Worm (Caenorhabditis elegans) whole organism, mixed stage, embryonic: Measurements from ENCODE around the gene gtf-2F1.

ENCODE experiments used
- M03D4.4 ChIP-seq: sonication (generic microtip); optimal IDR thresholded peaks from 2 replicates; lab custom pipeline; 2017; ENCODE audit warnings: mild to moderate bottlenecking, missing genetic modification characterization, missing compliant biosample characterization
- blmp-1 ChIP-seq: fragments of 150-350 bp; optimal IDR thresholded peaks from 2 replicates; lab custom pipeline; 2014; ENCODE audit warnings: missing biosample characterization, missing genetic modification characterization
- ceh-39 ChIP-seq: fragments of 150-350 bp; optimal IDR thresholded peaks from 2 replicates; lab custom pipeline; 2014; ENCODE audit warnings: missing biosample characterization, missing genetic modification characterization
- ceh-43 ChIP-seq: fragments of 200-800 bp; sonication (Bioruptor generic); optimal IDR thresholded peaks from 2 replicates; lab custom pipeline; 2018; ENCODE audit warnings: mild to moderate bottlenecking, missing genetic modification characterization, moderate library complexity, missing compliant biosample characterization
- ceh-83 ChIP-seq: fragments of 200-800 bp; sonication (Bioruptor generic); optimal IDR thresholded peaks from 2 replicates; lab custom pipeline; 2018; ENCODE audit warnings: mild to moderate bottlenecking, missing genetic modification characterization, missing compliant biosample characterization
- ces-1 ChIP-seq: fragments of 150-350 bp; optimal IDR thresholded peaks from 2 replicates; lab custom pipeline; 2014; ENCODE audit warnings: missing biosample characterization, missing genetic modification reagents, missing genetic modification characterization
- cnd-1 ChIP-seq: fragments of 200-800 bp; sonication (Bioruptor generic); optimal IDR thresholded peaks from 2 replicates; lab custom pipeline; 2018; ENCODE audit warnings: mild to moderate bottlenecking, missing genetic modification characterization, missing compliant biosample characterization
- drap-1 ChIP-seq: fragments of 200-800 bp; sonication (Bioruptor generic); optimal IDR thresholded peaks from 3 replicates; lab custom pipeline; 2018; ENCODE audit warnings: mild to moderate bottlenecking, missing genetic modification characterization, missing compliant biosample characterization
- elt-1 ChIP-seq: sonication (generic microtip); optimal IDR thresholded peaks from 2 replicates; lab custom pipeline; 2017; ENCODE audit warnings: missing genetic modification characterization, mild to moderate bottlenecking, missing compliant biosample characterization, antibody characterized with exemption, moderate library complexity, borderline replicate concordance; ENCODE audit not compliant: insufficient read depth
- elt-3 ChIP-seq: fragments of 150-350 bp; optimal IDR thresholded peaks from 2 replicates; lab custom pipeline; 2014; ENCODE audit warnings: missing biosample characterization, missing genetic modification characterization
- flh-1 ChIP-seq: fragments of 200-800 bp; sonication (Bioruptor generic); optimal IDR thresholded peaks from 2 replicates; lab custom pipeline; 2018; ENCODE audit warnings: mild to moderate bottlenecking, missing genetic modification characterization, moderate library complexity, missing compliant biosample characterization
- ham-2 ChIP-seq: fragments of 200-800 bp; sonication (Bioruptor generic); optimal IDR thresholded peaks from 2 replicates; lab custom pipeline; 2018; ENCODE audit warnings: mild to moderate bottlenecking, missing genetic modification characterization, missing compliant biosample characterization
- hlh-1 ChIP-seq: fragments of 150-350 bp; optimal IDR thresholded peaks from 2 replicates; lab custom pipeline; 2014; ENCODE audit warnings: missing biosample characterization, missing genetic modification reagents, missing genetic modification characterization
- lsy-2 ChIP-seq: fragments of 150-350 bp; optimal IDR thresholded peaks from 2 replicates; lab custom pipeline; 2014; ENCODE audit warnings: missing biosample characterization, missing genetic modification characterization
- mab-5 ChIP-seq: fragments of 150-350 bp; optimal IDR thresholded peaks from 2 replicates; lab custom pipeline; 2014; ENCODE audit warnings: missing biosample characterization, missing genetic modification characterization
- mep-1 ChIP-seq: fragments of 150-350 bp; optimal IDR thresholded peaks from 2 replicates; lab custom pipeline; 2017; ENCODE audit warnings: missing biosample characterization, missing genetic modification reagents, missing genetic modification characterization, inconsistent platforms
- mls-2 ChIP-seq: sonication (generic microtip); optimal IDR thresholded peaks from 2 replicates; lab custom pipeline; 2016; ENCODE audit warnings: mild to moderate bottlenecking, missing genetic modification characterization, moderate library complexity, missing compliant biosample characterization
- nhr-12 ChIP-seq: fragments of 150-350 bp; optimal IDR thresholded peaks from 2 replicates; lab custom pipeline; 2014; ENCODE audit warnings: missing biosample characterization, missing genetic modification characterization
- nhr-2 ChIP-seq: fragments of 150-350 bp; optimal IDR thresholded peaks from 2 replicates; lab custom pipeline; 2014; ENCODE audit warnings: missing biosample characterization, missing genetic modification characterization
- nhr-237 ChIP-seq: fragments of 150-350 bp; optimal IDR thresholded peaks from 2 replicates; lab custom pipeline; 2014; ENCODE audit warnings: missing biosample characterization, missing genetic modification characterization
- nhr-28 ChIP-seq: fragments of 150-350 bp; optimal IDR thresholded peaks from 2 replicates; lab custom pipeline; 2014; ENCODE audit warnings: missing biosample characterization, missing genetic modification characterization
- nhr-76 ChIP-seq: sonication (generic microtip); optimal IDR thresholded peaks from 2 replicates; lab custom pipeline; 2017; ENCODE audit warnings: missing biosample characterization, missing genetic modification characterization
- pha-4 ChIP-seq: fragments of 150-350 bp; optimal IDR thresholded peaks from 2 replicates; lab custom pipeline; 2018; ENCODE audit warnings: missing biosample characterization, missing genetic modification reagents, missing genetic modification characterization
- sem-2 ChIP-seq: fragments of 200-800 bp; sonication (Bioruptor generic); optimal IDR thresholded peaks from 2 replicates; lab custom pipeline; 2018; ENCODE audit warnings: mild to moderate bottlenecking, missing genetic modification characterization, missing compliant biosample characterization
- snpc-4 ChIP-seq: fragments of 150-350 bp; optimal IDR thresholded peaks from 2 replicates; lab custom pipeline; 2014; ENCODE audit warnings: missing biosample characterization, missing genetic modification characterization
- sptf-1 ChIP-seq: sonication (generic microtip); optimal IDR thresholded peaks from 2 replicates; lab custom pipeline; 2017; ENCODE audit warnings: mild to moderate bottlenecking, missing genetic modification characterization, moderate library complexity, missing compliant biosample characterization
- unc-120 ChIP-seq: sonication (generic microtip); optimal IDR thresholded peaks from 2 replicates; lab custom pipeline; 2017; ENCODE audit warnings: missing genetic modification characterization, missing compliant biosample characterization; ENCODE audit not compliant: poor library complexity, severe bottlenecking
- unc-39 ChIP-seq: fragments of 150-350 bp; optimal IDR thresholded peaks from 2 replicates; lab custom pipeline; 2014; ENCODE audit warnings: missing biosample characterization, missing genetic modification characterization
- unc-62 ChIP-seq: fragments of 150-350 bp; optimal IDR thresholded peaks from 2 replicates; lab custom pipeline; 2014; ENCODE audit warnings: missing biosample characterization, missing genetic modification reagents, missing genetic modification characterization
- ztf-11 ChIP-seq: fragments of 150-350 bp; optimal IDR thresholded peaks from 2 replicates; lab custom pipeline; 2014; ENCODE audit warnings: missing biosample characterization, missing genetic modification characterization

The gtf-2F1 gene

ce11 chrII:4320455-4320854 lies 19.0 kb downstream of the gtf-2F1 start, which contains the start of gene Y52E8A.2:
Gene Y52E8A.2, plus strand, starts transcription at chrII:4320836.
- TF ChIP-seq flh-1 (GFP tag; lab: Kevin White, UChicago) (no peak), pha-4 (no peak), nhr-2 (no peak), nhr-28 (tag; lab: Kevin White, UChicago) (no peak), M03D4.4 (tag; lab: Kevin White, UChicago) (no peak), sptf-1 (no peak), nhr-237 (tag; lab: Kevin White, UChicago) (no peak), drap-1 (GFP tag; lab: Kevin White, UChicago) (no peak), sem-2 (GFP tag; lab: Kevin White, UChicago) (no peak), ham-2 (GFP tag; lab: Kevin White, UChicago) (no peak), elt-3 (tag; lab: Kevin White, UChicago) (no peak), snpc-4 (tag; lab: Kevin White, UChicago) (no peak), unc-120 (tag; lab: Kevin White, UChicago) (no peak), mab-5 (no peak), unc-62 (GFP tag; lab: Kevin White, UChicago) (no peak), mep-1 (tag; lab: Kevin White, UChicago) (no peak)

DNA sequence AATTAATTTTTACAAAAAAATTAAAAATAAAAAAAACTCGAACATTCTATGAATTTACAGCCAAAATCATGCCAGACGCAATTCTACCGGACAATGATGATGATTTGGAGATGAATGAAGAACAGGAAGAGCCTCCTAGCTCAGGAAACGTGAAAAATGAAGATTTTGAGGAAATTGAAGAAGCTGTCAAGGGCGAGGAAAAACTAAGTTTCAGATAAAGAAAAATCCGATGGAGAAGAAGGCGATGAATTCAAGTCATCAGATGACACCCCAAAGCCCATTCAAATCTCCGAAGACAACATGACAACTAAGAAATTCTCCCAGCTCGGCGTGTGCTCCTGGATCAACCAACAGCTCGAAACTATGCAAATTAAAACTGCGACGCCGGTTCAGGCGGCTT lies 20.4 kb downstream of the gtf-2F1 start, which contains the start of gene Y52E8A.1:
TSS of gene Y52E8A.1 (plus strand) at position 301 of the 400 bp plus-strand sequence.
- TF ChIP-seq ceh-83 (GFP tag; lab: Kevin White, UChicago) (no peak), drap-1 (GFP tag; lab: Kevin White, UChicago) (no peak), unc-39 (tag; lab: Kevin White, UChicago) (no peak), nhr-2 (no peak), elt-3 (tag; lab: Kevin White, UChicago) (no peak), M03D4.4 (tag; lab: Kevin White, UChicago) (no peak), ham-2 (GFP tag; lab: Kevin White, UChicago) (no peak), elt-1 (tag; lab: Kevin White, UChicago) (no peak)

- TF ChIP-seq ceh-43 (GFP tag; lab: Kevin White, UChicago) = no peak
- TF ChIP-seq ces-1 (GFP tag; lab: Kevin White, UChicago) = peak; percentile 18
- TF ChIP-seq lsy-2 (tag; lab: Kevin White, UChicago) = peak; percentile 39
- no peak for TF ChIP-seq mls-2 (tag; lab: Kevin White, UChicago)
- peak; percentile 29 for TF ChIP-seq mep-1 (tag; lab: Kevin White, UChicago)
- TF ChIP-seq ceh-83 (GFP tag; lab: Kevin White, UChicago) = peak; percentile 13
- no peak for TF ChIP-seq unc-62 (GFP tag; lab: Kevin White, UChicago)
Measured at ce11 chrII:4322871-4323270, 21.5 kb downstream of the gtf-2F1 start, which contains the start of gene H20J04.6. Gene H20J04.6, plus strand, starts transcription at chrII:4323256.

DNA sequence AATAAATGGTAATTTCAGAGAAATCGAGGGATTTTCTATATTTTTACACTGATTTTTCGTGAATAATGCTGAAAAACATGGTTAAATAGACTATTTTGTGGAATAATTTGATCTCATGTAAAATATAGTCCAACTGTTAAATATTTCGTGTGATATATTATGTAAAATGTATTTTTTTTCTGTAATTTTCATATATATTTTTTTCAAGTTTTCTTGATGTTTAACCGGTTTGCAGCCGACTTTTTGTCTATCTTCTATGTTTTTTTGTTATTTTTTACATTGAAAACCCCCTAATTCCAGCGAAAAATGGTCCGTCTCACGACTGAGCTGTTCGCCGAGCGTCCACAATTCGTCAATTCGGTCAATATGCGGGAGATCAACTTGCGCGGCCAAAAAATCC lies 22.7 kb downstream of the gtf-2F1 start, which contains the start of gene mog-2:
TSS of gene mog-2 (plus strand) at position 301 of the 400 bp plus-strand sequence.
- TF ChIP-seq elt-1 (tag; lab: Kevin White, UChicago) (no peak), sem-2 (GFP tag; lab: Kevin White, UChicago) (no peak), blmp-1 (tag; lab: Kevin White, UChicago) (no peak), sptf-1 (no peak)

- no peak for TF ChIP-seq unc-120 (tag; lab: Kevin White, UChicago)
- TF ChIP-seq sem-2 (GFP tag; lab: Kevin White, UChicago) = no peak
- no peak for TF ChIP-seq ham-2 (GFP tag; lab: Kevin White, UChicago)
- TF ChIP-seq ztf-11 = no peak
- TF ChIP-seq snpc-4 (tag; lab: Kevin White, UChicago) = no peak
- TF ChIP-seq elt-3 (tag; lab: Kevin White, UChicago) = no peak
Measured at ce11 chrII:4326420-4326819, 25.0 kb downstream of the gtf-2F1 start, which contains the start of gene pfd-2. Gene pfd-2, plus strand, starts transcription at chrII:4326720.

DNA sequence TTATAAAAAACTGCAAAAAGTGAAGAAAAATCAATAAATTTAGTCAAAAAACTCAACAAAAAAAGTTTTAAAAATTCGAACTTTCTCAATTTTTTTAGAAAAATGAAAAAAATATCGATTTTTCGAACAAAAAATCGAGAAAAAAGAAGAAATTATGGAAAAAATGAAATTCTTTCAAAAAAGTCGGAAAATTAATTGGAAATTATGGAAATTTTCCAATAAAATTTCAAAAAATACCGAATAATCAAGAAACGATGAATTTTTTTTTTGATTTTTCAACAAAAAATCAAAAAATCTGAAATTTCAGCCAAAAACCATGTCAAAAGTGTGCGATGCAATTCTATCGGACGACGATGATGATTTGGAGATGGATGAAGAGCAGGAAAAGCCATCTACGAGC lies 27.3 kb downstream of the gtf-2F1 start, which contains the start of gene H20J04.4:
TSS of gene H20J04.4 (plus strand) at position 301 of the 400 bp plus-strand sequence.
- TF ChIP-seq ztf-11 (no peak), nhr-237 (tag; lab: Kevin White, UChicago) (no peak), ceh-39 (tag; lab: Kevin White, UChicago) (no peak), lsy-2 (tag; lab: Kevin White, UChicago) (no peak), drap-1 (GFP tag; lab: Kevin White, UChicago) (no peak), unc-120 (tag; lab: Kevin White, UChicago) (no peak), nhr-12 (tag; lab: Kevin White, UChicago) (no peak), nhr-76 (no peak), sem-2 (GFP tag; lab: Kevin White, UChicago) (no peak), ham-2 (GFP tag; lab: Kevin White, UChicago) (no peak), blmp-1 (tag; lab: Kevin White, UChicago) (no peak), elt-3 (tag; lab: Kevin White, UChicago) (no peak), ces-1 (GFP tag; lab: Kevin White, UChicago) (no peak), snpc-4 (tag; lab: Kevin White, UChicago) (no peak), mab-5 (no peak), hlh-1 (tag; lab: Kevin White, UChicago) (no peak), pha-4 (no peak), M03D4.4 (tag; lab: Kevin White, UChicago) (no peak), flh-1 (GFP tag; lab: Kevin White, UChicago) (no peak), cnd-1 (tag; lab: Kevin White, UChicago) (no peak)
